Worm (Caenorhabditis elegans) whole organism, mixed stage, embryonic: ENCODE measurements around the gene T04A6.1.

Experiments
- M03D4.4 ChIP-seq: sonication (generic microtip); optimal IDR thresholded peaks from 2 replicates; lab custom pipeline; 2017; ENCODE audit warnings: mild to moderate bottlenecking, missing genetic modification characterization, missing compliant biosample characterization
- bed-3 ChIP-seq: fragments of 200-800 bp; sonication (Bioruptor generic); optimal IDR thresholded peaks from 3 replicates; lab custom pipeline; 2018; ENCODE audit warnings: mild to moderate bottlenecking, missing genetic modification characterization, moderate library complexity, missing compliant biosample characterization
- ceh-39 ChIP-seq: fragments of 150-350 bp; optimal IDR thresholded peaks from 2 replicates; lab custom pipeline; 2014; ENCODE audit warnings: missing biosample characterization, missing genetic modification characterization
- ceh-43 ChIP-seq: fragments of 200-800 bp; sonication (Bioruptor generic); optimal IDR thresholded peaks from 2 replicates; lab custom pipeline; 2018; ENCODE audit warnings: mild to moderate bottlenecking, missing genetic modification characterization, moderate library complexity, missing compliant biosample characterization
- ceh-83 ChIP-seq: fragments of 200-800 bp; sonication (Bioruptor generic); optimal IDR thresholded peaks from 2 replicates; lab custom pipeline; 2018; ENCODE audit warnings: mild to moderate bottlenecking, missing genetic modification characterization, missing compliant biosample characterization
- ces-1 ChIP-seq: fragments of 150-350 bp; optimal IDR thresholded peaks from 2 replicates; lab custom pipeline; 2014; ENCODE audit warnings: missing biosample characterization, missing genetic modification reagents, missing genetic modification characterization
- drap-1 ChIP-seq: fragments of 200-800 bp; sonication (Bioruptor generic); optimal IDR thresholded peaks from 3 replicates; lab custom pipeline; 2018; ENCODE audit warnings: mild to moderate bottlenecking, missing genetic modification characterization, missing compliant biosample characterization
- elt-1 ChIP-seq: sonication (generic microtip); optimal IDR thresholded peaks from 2 replicates; lab custom pipeline; 2017; ENCODE audit warnings: missing genetic modification characterization, mild to moderate bottlenecking, missing compliant biosample characterization, antibody characterized with exemption, moderate library complexity, borderline replicate concordance; ENCODE audit not compliant: insufficient read depth
- elt-3 ChIP-seq: fragments of 150-350 bp; optimal IDR thresholded peaks from 2 replicates; lab custom pipeline; 2014; ENCODE audit warnings: missing biosample characterization, missing genetic modification characterization
- flh-1 ChIP-seq: fragments of 200-800 bp; sonication (Bioruptor generic); optimal IDR thresholded peaks from 2 replicates; lab custom pipeline; 2018; ENCODE audit warnings: mild to moderate bottlenecking, missing genetic modification characterization, moderate library complexity, missing compliant biosample characterization
- ham-2 ChIP-seq: fragments of 200-800 bp; sonication (Bioruptor generic); optimal IDR thresholded peaks from 2 replicates; lab custom pipeline; 2018; ENCODE audit warnings: mild to moderate bottlenecking, missing genetic modification characterization, missing compliant biosample characterization
- lin-13 ChIP-seq: fragments of 150-350 bp; optimal IDR thresholded peaks from 2 replicates; lab custom pipeline; 2014; ENCODE audit warnings: missing biosample characterization, missing genetic modification characterization
- lsy-2 ChIP-seq: fragments of 150-350 bp; optimal IDR thresholded peaks from 2 replicates; lab custom pipeline; 2014; ENCODE audit warnings: missing biosample characterization, missing genetic modification characterization
- mab-5 ChIP-seq: fragments of 150-350 bp; optimal IDR thresholded peaks from 2 replicates; lab custom pipeline; 2014; ENCODE audit warnings: missing biosample characterization, missing genetic modification characterization
- nhr-12 ChIP-seq: fragments of 150-350 bp; optimal IDR thresholded peaks from 2 replicates; lab custom pipeline; 2014; ENCODE audit warnings: missing biosample characterization, missing genetic modification characterization
- nhr-76 ChIP-seq: sonication (generic microtip); optimal IDR thresholded peaks from 2 replicates; lab custom pipeline; 2017; ENCODE audit warnings: missing biosample characterization, missing genetic modification characterization
- pha-4 ChIP-seq: fragments of 150-350 bp; optimal IDR thresholded peaks from 2 replicates; lab custom pipeline; 2018; ENCODE audit warnings: missing biosample characterization, missing genetic modification reagents, missing genetic modification characterization
- unc-120 ChIP-seq: sonication (generic microtip); optimal IDR thresholded peaks from 2 replicates; lab custom pipeline; 2017; ENCODE audit warnings: missing genetic modification characterization, missing compliant biosample characterization; ENCODE audit not compliant: poor library complexity, severe bottlenecking
- zip-8 ChIP-seq: fragments of 150-350 bp; optimal IDR thresholded peaks from 2 replicates; lab custom pipeline; 2014; ENCODE audit warnings: missing biosample characterization, missing genetic modification characterization
- ztf-11 ChIP-seq: fragments of 150-350 bp; optimal IDR thresholded peaks from 2 replicates; lab custom pipeline; 2014; ENCODE audit warnings: missing biosample characterization, missing genetic modification characterization

Gene T04A6.1

DNA sequence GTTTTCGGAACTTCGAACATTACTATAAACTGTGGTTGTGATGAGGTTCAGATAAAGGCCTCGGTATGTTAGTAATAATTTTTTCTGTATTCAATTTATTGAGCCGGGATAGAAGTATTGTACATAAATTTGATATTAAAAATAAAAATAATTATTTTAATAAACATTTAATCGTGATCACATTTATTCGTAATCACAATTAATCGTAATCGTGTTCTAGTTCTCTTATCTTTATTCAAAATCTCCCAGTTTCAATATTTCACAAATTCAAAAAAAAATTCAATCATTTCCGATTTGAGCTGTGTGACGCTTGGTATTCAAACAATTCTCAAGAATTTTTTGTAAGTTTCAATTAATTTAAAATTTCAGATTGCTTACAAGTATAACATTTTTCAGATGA lies 45.6 kb downstream of the T04A6.1 start, which contains the start of gene lido-18:
Gene lido-18 (plus strand): TSS at position 301 of the 400 bp plus-strand sequence.
- TF ChIP-seq ztf-11 (tag; lab: Kevin White, UChicago) (no peak), drap-1 (GFP tag; lab: Kevin White, UChicago) (no peak), elt-1 (tag; lab: Kevin White, UChicago) (no peak), ceh-43 (GFP tag; lab: Kevin White, UChicago) (no peak), M03D4.4 (tag; lab: Kevin White, UChicago) (no peak), nhr-76 (no peak), lin-13 (tag; lab: Kevin White, UChicago) (no peak), unc-120 (tag; lab: Kevin White, UChicago) (no peak), ces-1 (no peak), pha-4 (tag; lab: Kevin White, UChicago) (no peak), elt-3 (no peak), lsy-2 (no peak), bed-3 (GFP tag; lab: Kevin White, UChicago) (no peak), ceh-39 (tag; lab: Kevin White, UChicago) (no peak)

DNA sequence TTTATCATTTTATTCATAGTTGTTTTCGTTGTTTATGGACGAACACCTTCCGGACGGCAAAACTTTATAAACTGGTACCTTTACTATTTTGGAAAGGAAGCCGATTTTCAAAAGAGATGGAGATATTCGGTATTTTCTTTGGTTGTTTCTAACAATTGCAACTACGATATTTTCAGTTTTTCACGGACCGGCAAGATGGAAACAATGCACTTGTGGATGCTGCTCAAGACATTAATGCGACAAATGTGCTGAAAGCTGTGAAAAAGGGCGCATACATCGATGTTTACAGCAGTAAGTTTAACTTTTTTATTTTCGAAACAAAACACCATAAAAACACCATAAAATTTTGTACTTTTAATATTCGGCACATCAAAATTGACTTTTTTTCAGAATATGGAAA lies 49.6 kb downstream of the T04A6.1 start:
- TF ChIP-seq mab-5 (tag; lab: Kevin White, UChicago) (no peak), flh-1 (no peak), elt-1 (tag; lab: Kevin White, UChicago) (no peak), ztf-11 (tag; lab: Kevin White, UChicago) (no peak), unc-120 (tag; lab: Kevin White, UChicago) (no peak), lsy-2 (no peak), M03D4.4 (tag; lab: Kevin White, UChicago) (no peak), zip-8 (tag; lab: Kevin White, UChicago) (no peak), nhr-12 (tag; lab: Kevin White, UChicago) (no peak), ceh-83 (GFP tag; lab: Kevin White, UChicago) (no peak), ham-2 (GFP tag; lab: Kevin White, UChicago) (no peak)
